Fruit fly (Drosophila melanogaster) whole organism, embryonic: ENCODE data around the gene Muc14A.
A peak's percentile ranks its signal among the peaks of the same experiment; 100 is the strongest.

Experiments
- Atf3 ChIP-seq: fragments of 200-800 bp; sonication (Bioruptor generic); optimal IDR thresholded peaks from 3 replicates; lab custom pipeline; 2016; ENCODE audit warnings: missing biosample characterization, missing genetic modification characterization
- Awh ChIP-seq: fragments of 200-800 bp; sonication (Bioruptor generic); IDR thresholded peaks from 2 replicates; pipeline ENCODE4, ENCODE4 v1.3.6; 2022; ENCODE audit warnings: missing biosample characterization, missing genetic modification characterization
- CG11456 ChIP-seq: fragments of 200-800 bp; sonication (Bioruptor generic); IDR thresholded peaks from 3 replicates; pipeline ENCODE4 v1.3.6; 2022; ENCODE audit warnings: missing biosample characterization, missing genetic modification characterization
- CG12236 ChIP-seq: fragments of 200-800 bp; sonication (Bioruptor generic); optimal IDR thresholded peaks from 2 replicates; lab custom pipeline; 2016; ENCODE audit warnings: missing biosample characterization, missing genetic modification characterization
- CG14441 ChIP-seq: fragments of 200-800 bp; sonication (Bioruptor generic); IDR thresholded peaks from 2 replicates; pipeline ENCODE4 v1.3.6; 2022; ENCODE audit warnings: missing biosample characterization, missing genetic modification characterization
- CG1603 ChIP-seq: fragments of 200-800 bp; sonication (Bioruptor generic); optimal IDR thresholded peaks from 2 replicates; lab custom pipeline; 2019; ENCODE audit warnings: missing biosample characterization, mild to moderate bottlenecking, missing genetic modification characterization, moderate library complexity
- CG17361 ChIP-seq: fragments of 200-800 bp; sonication (Bioruptor generic); IDR thresholded peaks from 3 replicates; pipeline ENCODE4 v1.3.6; 2022; ENCODE audit warnings: missing biosample characterization, missing genetic modification characterization
- CG18011 ChIP-seq: fragments of 200-800 bp; sonication (Bioruptor generic); optimal IDR thresholded peaks from 2 replicates; lab custom pipeline; 2017; ENCODE audit warnings: missing biosample characterization, missing genetic modification characterization, mild to moderate bottlenecking, moderate library complexity, missing genotype
- CG1832 ChIP-seq: fragments of 200-800 bp; sonication (Bioruptor generic); optimal IDR thresholded peaks from 2 replicates; lab custom pipeline; 2017; ENCODE audit warnings: missing biosample characterization, mild to moderate bottlenecking, missing genetic modification characterization, inconsistent platforms
- CG30020 ChIP-seq: fragments of 200-800 bp; optimal IDR thresholded peaks from 2 replicates; lab custom pipeline; 2019; ENCODE audit warnings: missing biosample characterization, mild to moderate bottlenecking, missing genetic modification characterization, moderate library complexity
- CG3163 ChIP-seq: fragments of 200-800 bp; sonication (Bioruptor generic); optimal IDR thresholded peaks from 3 replicates; lab custom pipeline; 2016; ENCODE audit warnings: missing biosample characterization, missing genetic modification characterization
- CG34224 ChIP-seq: fragments of 200-800 bp; sonication (Bioruptor generic); IDR thresholded peaks from 3 replicates; pipeline ENCODE4 v1.3.6; 2022; ENCODE audit warnings: missing biosample characterization, missing genetic modification characterization; ENCODE audit not compliant: partially characterized antibody
- CG8765 ChIP-seq: fragments of 200-800 bp; sonication (Bioruptor generic); IDR thresholded peaks from 2 replicates; pipeline ENCODE4 v1.3.6; 2022; ENCODE audit warnings: missing biosample characterization, missing genetic modification characterization
- CG9215 ChIP-seq: fragments of 200-800 bp; sonication (Bioruptor generic); IDR thresholded peaks from 2 replicates; pipeline ENCODE4 v1.3.6; 2022; ENCODE audit warnings: missing biosample characterization, missing genetic modification characterization
- D19B ChIP-seq: fragments of 200-800 bp; sonication (Bioruptor generic); optimal IDR thresholded peaks from 2 replicates; lab custom pipeline; 2017; ENCODE audit warnings: missing biosample characterization, mild to moderate bottlenecking, missing genetic modification characterization
- Dad ChIP-seq: fragments of 200-800 bp; sonication (Bioruptor generic); optimal IDR thresholded peaks from 3 replicates; lab custom pipeline; 2016; ENCODE audit warnings: missing biosample characterization, missing genetic modification characterization
- Deaf1 ChIP-seq: fragments of 200-800 bp; optimal IDR thresholded peaks from 3 replicates; lab custom pipeline; 2019; ENCODE audit warnings: missing biosample characterization, mild to moderate bottlenecking, missing genetic modification characterization, moderate library complexity
- Dfd ChIP-seq, 2 experiments: fragments of >200 bp; optimal IDR thresholded peaks; 2 replicates each; lab custom pipeline; 2017; ENCODE audit warnings: missing biosample characterization in 2 of 2, missing genetic modification characterization in 2 of 2
- Fer1 ChIP-seq: fragments of 200-800 bp; sonication (Bioruptor generic); optimal IDR thresholded peaks from 2 replicates; lab custom pipeline; 2017; ENCODE audit warnings: missing biosample characterization, mild to moderate bottlenecking, missing genetic modification characterization
- HLH4C ChIP-seq: fragments of 200-800 bp; sonication (Bioruptor generic); IDR thresholded peaks from 3 replicates; pipeline ENCODE4 v1.3.6; 2022; ENCODE audit warnings: missing biosample characterization, missing genetic modification characterization; ENCODE audit not compliant: partially characterized antibody
- Lim3 ChIP-seq: fragments of 200-800 bp; sonication (Bioruptor generic); IDR thresholded peaks from 2 replicates; pipeline ENCODE4 v1.3.6; 2022; ENCODE audit warnings: missing biosample characterization, missing genetic modification characterization
- Sox100B ChIP-seq: fragments of 200-800 bp; sonication (Bioruptor generic); optimal IDR thresholded peaks from 3 replicates; lab custom pipeline; 2018; ENCODE audit warnings: missing biosample characterization, mild to moderate bottlenecking, missing genetic modification characterization
- Usf ChIP-seq: fragments of 200-800 bp; sonication (Bioruptor generic); optimal IDR thresholded peaks from 2 replicates; lab custom pipeline; 2017; ENCODE audit warnings: missing genotype, missing biosample characterization, missing genetic modification characterization
- ac ChIP-seq: fragments of 200-800 bp; sonication (Bioruptor generic); optimal IDR thresholded peaks from 3 replicates; lab custom pipeline; 2017; ENCODE audit warnings: missing biosample characterization, mild to moderate bottlenecking, missing genetic modification characterization
- amos ChIP-seq: fragments of 200-800 bp; sonication (Bioruptor generic); IDR thresholded peaks from 2 replicates; pipeline ENCODE4 v1.3.6; 2022; ENCODE audit warnings: missing biosample characterization, missing genetic modification characterization; ENCODE audit not compliant: partially characterized antibody
- ase ChIP-seq: fragments of 200-800 bp; sonication (Bioruptor generic); IDR thresholded peaks from 3 replicates; pipeline ENCODE4 v1.3.6; 2022; ENCODE audit warnings: missing biosample characterization, missing genetic modification characterization
- ato ChIP-seq: fragments of 200-800 bp; sonication (Bioruptor generic); IDR thresholded peaks from 2 replicates; pipeline ENCODE4 v1.3.6; 2022; ENCODE audit warnings: missing biosample characterization, missing genetic modification characterization; ENCODE audit not compliant: partially characterized antibody
- az2 ChIP-seq: fragments of 200-800 bp; sonication (Bioruptor generic); optimal IDR thresholded peaks from 3 replicates; lab custom pipeline; 2016; ENCODE audit warnings: missing biosample characterization, missing genetic modification characterization
- corto ChIP-seq: fragments of 200-800 bp; sonication (Bioruptor generic); optimal IDR thresholded peaks from 2 replicates; lab custom pipeline; 2016; ENCODE audit warnings: missing biosample characterization, mild to moderate bottlenecking, missing genetic modification characterization, moderate library complexity
- dan ChIP-seq: fragments of 200-800 bp; sonication (Bioruptor generic); IDR thresholded peaks from 2 replicates; pipeline ENCODE4 v1.3.6; 2022; ENCODE audit warnings: missing biosample characterization, missing genetic modification characterization
- disco-r ChIP-seq: fragments of 200-800 bp; sonication (Bioruptor generic); optimal IDR thresholded peaks from 2 replicates; lab custom pipeline; 2016; ENCODE audit warnings: missing biosample characterization, missing genetic modification characterization
- dmrt99B ChIP-seq: fragments of 200-800 bp; sonication (Bioruptor generic); optimal IDR thresholded peaks from 2 replicates; lab custom pipeline; 2018; ENCODE audit warnings: missing biosample characterization, mild to moderate bottlenecking, missing genetic modification characterization, moderate library complexity
- ewg ChIP-seq: fragments of 200-800 bp; sonication (Bioruptor generic); optimal IDR thresholded peaks from 3 replicates; lab custom pipeline; 2017; ENCODE audit warnings: mild to moderate bottlenecking, missing biosample characterization, missing genetic modification reagents, missing genetic modification characterization
- fd102C ChIP-seq: fragments of 200-800 bp; sonication (Bioruptor generic); optimal IDR thresholded peaks from 2 replicates; lab custom pipeline; 2018; ENCODE audit warnings: missing biosample characterization, mild to moderate bottlenecking, missing genetic modification characterization, moderate library complexity
- fd64A ChIP-seq: fragments of 200-800 bp; sonication (Bioruptor generic); optimal IDR thresholded peaks from 3 replicates; lab custom pipeline; 2018; ENCODE audit warnings: missing biosample characterization, mild to moderate bottlenecking, missing genetic modification characterization
- grau ChIP-seq: fragments of 200-800 bp; optimal IDR thresholded peaks from 3 replicates; lab custom pipeline; 2019; ENCODE audit warnings: missing biosample characterization, mild to moderate bottlenecking, missing genetic modification characterization, moderate library complexity
- gro ChIP-seq: fragments of 200-800 bp; sonication (Bioruptor generic); optimal IDR thresholded peaks from 2 replicates; lab custom pipeline; 2016; ENCODE audit warnings: missing biosample characterization, missing genetic modification characterization
- hkb ChIP-seq, 2 experiments: fragments of 200-800 bp in 1 of 2; fragments of >200 bp in 1 of 2; sonication (Bioruptor generic) in 1 of 2; IDR thresholded peaks in 1 of 2; optimal IDR thresholded peaks in 1 of 2; 2 replicates each; pipeline versions ENCODE4 v1.3.6 to Lab custom; 2017 to 2022; ENCODE audit warnings: missing biosample characterization in 1 of 2, missing genetic modification characterization in 1 of 2
- hth ChIP-seq: fragments of >200 bp; optimal IDR thresholded peaks from 2 replicates; lab custom pipeline; 2017; ENCODE audit warnings: inconsistent platforms
- kah ChIP-seq: fragments of 200-800 bp; sonication (Bioruptor generic); optimal IDR thresholded peaks from 2 replicates; lab custom pipeline; 2018; ENCODE audit warnings: missing biosample characterization, mild to moderate bottlenecking, missing genetic modification characterization
- klu ChIP-seq: fragments of 200-800 bp; sonication (Bioruptor generic); IDR thresholded peaks from 2 replicates; pipeline ENCODE4 v1.3.6; 2022; ENCODE audit warnings: missing biosample characterization, missing genetic modification characterization
- lola ChIP-seq, 3 experiments: fragments of >200 bp in 2 of 3; fragments of 200-800 bp in 1 of 3; sonication (Bioruptor generic) in 1 of 3; optimal IDR thresholded peaks; 2 replicates each; lab custom pipeline; 2017 to 2019; ENCODE audit warnings: missing biosample characterization in 3 of 3, missing genetic modification characterization in 3 of 3, mild to moderate bottlenecking in 1 of 3, moderate library complexity in 1 of 3
- luna ChIP-seq: fragments of 200-800 bp; sonication (Bioruptor generic); optimal IDR thresholded peaks from 2 replicates; lab custom pipeline; 2016; ENCODE audit warnings: missing biosample characterization, missing genetic modification characterization
- ranshi ChIP-seq: fragments of 200-800 bp; sonication (Bioruptor generic); IDR thresholded peaks from 2 replicates; pipeline ENCODE4 v1.3.6; 2022; ENCODE audit warnings: missing biosample characterization, missing genetic modification characterization
- rib ChIP-seq: fragments of 200-800 bp; sonication (Bioruptor generic); IDR thresholded peaks from 2 replicates; pipeline ENCODE4 v1.3.6; 2022; ENCODE audit warnings: missing biosample characterization, missing genetic modification characterization
- slbo ChIP-seq: fragments of 200-800 bp; sonication (Bioruptor generic); IDR thresholded peaks from 2 replicates; pipeline ENCODE4 v1.3.6; 2022; ENCODE audit warnings: missing biosample characterization, missing genetic modification characterization
- sug ChIP-seq: fragments of 200-800 bp; optimal IDR thresholded peaks from 2 replicates; lab custom pipeline; 2019; ENCODE audit warnings: missing biosample characterization, mild to moderate bottlenecking, missing genetic modification characterization, moderate library complexity
- tgo ChIP-seq: fragments of 200-800 bp; sonication (Bioruptor generic); IDR thresholded peaks from 3 replicates; pipeline ENCODE4 v1.3.6; 2022; ENCODE audit warnings: missing biosample characterization, missing genetic modification characterization
- toy ChIP-seq: fragments of 200-800 bp; sonication (Bioruptor generic); IDR thresholded peaks from 2 replicates; pipeline ENCODE4 v1.3.6; 2022; ENCODE audit warnings: missing biosample characterization, missing genetic modification characterization

The Muc14A gene

DNA sequence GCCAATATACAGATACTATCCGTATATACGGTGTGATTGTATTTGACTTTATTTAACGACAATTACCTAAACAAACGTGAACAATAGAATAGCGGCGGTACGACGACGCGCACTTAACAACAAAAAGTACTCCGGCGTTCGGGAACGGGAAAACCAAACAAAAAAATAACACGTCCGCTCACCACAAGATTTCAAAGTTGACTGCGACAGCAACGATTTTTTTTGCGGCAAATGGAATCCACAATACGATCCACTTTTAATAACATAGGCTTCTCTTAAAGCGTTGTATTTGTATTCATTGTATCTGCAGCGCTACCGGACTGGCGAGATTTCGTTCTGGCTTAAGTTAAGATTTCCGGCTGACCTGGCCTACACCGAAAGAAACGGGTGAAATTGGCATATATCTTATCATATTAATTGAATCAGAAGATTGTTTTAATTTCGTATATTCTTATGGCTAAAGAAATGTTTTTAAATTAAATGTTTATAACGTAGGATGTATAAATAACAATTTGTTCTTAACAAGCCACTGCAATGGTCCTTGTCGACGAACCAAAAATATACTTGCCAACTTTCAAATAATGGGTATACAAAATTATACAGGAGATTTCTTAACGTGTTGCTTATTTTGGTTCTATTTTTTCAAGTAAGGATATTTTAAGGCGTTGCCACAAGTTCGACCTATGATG lies 96.0 kb downstream of the Muc14A start, which contains the start of the genes CG42353 and CG42354 (continued):
- TF ChIP-seq dmrt99B (tag; lab: Kevin White, UChicago) = peak; percentile 96
- TF ChIP-seq CG14441 = peak; percentile 91
- TF ChIP-seq CG1832 (GFP tag; lab: Kevin White, UChicago) = no peak
- TF ChIP-seq kah (GFP tag; lab: Kevin White, UChicago) = peak; percentile 75
- no peak for TF ChIP-seq CG34224 (GFP tag; lab: Robert Waterston, UW)
- TF ChIP-seq amos (GFP tag; lab: Robert Waterston, UW) = peak; percentile 48; the same call in 1 of the 2 replicates
- TF ChIP-seq ato (GFP tag; lab: Robert Waterston, UW) = 0 out of 2 replicates have a peak, but pooled peaks have one; percentile 63
- peak; percentile 79 for TF ChIP-seq Lim3 (GFP tag; lab: Robert Waterston, UW)
- peak; percentile 46 for TF ChIP-seq gro (GFP tag; lab: Kevin White, UChicago)
- TF ChIP-seq CG3163 = peak; percentile 90
- peak; percentile 67 for TF ChIP-seq Dad (GFP tag; lab: Kevin White, UChicago)
- TF ChIP-seq ase (GFP tag; lab: Robert Waterston, UW) = peak; percentile 88
- peak; percentile 90 for TF ChIP-seq sug
- peak in 1 of 2 experiments; percentile 22 for TF ChIP-seq Dfd (GFP tag; optimal IDR thresholded peaks at IDR 0.05; lab: Kevin White, UChicago)
- TF ChIP-seq D19B = peak; percentile 87
- TF ChIP-seq Atf3 (GFP tag; lab: Kevin White, UChicago) = peak; percentile 91
- peak; percentile 91 for TF ChIP-seq ranshi (GFP tag; lab: Robert Waterston, UW)
- no peak for TF ChIP-seq luna (GFP tag; lab: Kevin White, UChicago)
- peak; percentile 76 for TF ChIP-seq CG30020
- peak; percentile 96 for TF ChIP-seq Sox100B (GFP tag; lab: Kevin White, UChicago)
- TF ChIP-seq az2 = peak; percentile 96
- peak; percentile 96 for TF ChIP-seq grau (tag; lab: Kevin White, UChicago)
- peak; percentile 92 for TF ChIP-seq ewg (GFP tag; lab: Kevin White, UChicago)
- TF ChIP-seq tgo (GFP tag; lab: Robert Waterston, UW) = peak; percentile 94
- peak; percentile 93 for TF ChIP-seq slbo (GFP tag; lab: Robert Waterston, UW)
- peak in 1 of 3 experiments; percentile 98 for TF ChIP-seq lola (GFP tag; optimal IDR thresholded peaks at IDR 0.05; lab: Kevin White, UChicago)
- peak; percentile 91 for TF ChIP-seq ac
- TF ChIP-seq fd102C (GFP tag; lab: Kevin White, UChicago) = peak; percentile 62
- TF ChIP-seq Awh = peak; percentile 90
- peak; percentile 79 for TF ChIP-seq rib (GFP tag; lab: Robert Waterston, UW)
- no peak for TF ChIP-seq HLH4C (GFP tag; lab: Robert Waterston, UW)
- TF ChIP-seq CG9215 (GFP tag; lab: Robert Waterston, UW) = peak; percentile 93
- TF ChIP-seq toy (GFP tag; lab: Robert Waterston, UW) = peak; percentile 85
- TF ChIP-seq hth (lab: Kevin White, UChicago) = no peak
- TF ChIP-seq hkb (optimal IDR thresholded peaks at IDR 0.05; lab: Kevin White, UChicago) = no peak
- peak; percentile 96 for TF ChIP-seq hkb (GFP tag; IDR thresholded peaks at IDR 0.05; lab: Robert Waterston, UW)
- peak; percentile 86 for TF ChIP-seq dan (GFP tag; lab: Robert Waterston, UW)
- TF ChIP-seq Fer1 (GFP tag; lab: Kevin White, UChicago) = peak; percentile 96
- peak; percentile 45 for TF ChIP-seq corto (GFP tag; lab: Kevin White, UChicago)
- TF ChIP-seq CG12236 (GFP tag; lab: Kevin White, UChicago) = peak; percentile 90
- TF ChIP-seq fd64A (GFP tag; lab: Kevin White, UChicago) = peak; percentile 90
- peak; percentile 94 for TF ChIP-seq Usf (GFP tag; lab: Kevin White, UChicago)
- TF ChIP-seq CG1603 (tag; lab: Kevin White, UChicago) = peak; percentile 95
- TF ChIP-seq disco-r (GFP tag; lab: Kevin White, UChicago) = peak; percentile 97
- peak; percentile 81 for TF ChIP-seq CG18011 (GFP tag; lab: Kevin White, UChicago)
- TF ChIP-seq CG17361 (GFP tag; lab: Robert Waterston, UW) = peak; percentile 98
- TF ChIP-seq klu = peak; percentile 90
- TF ChIP-seq CG8765 = peak; percentile 91
- peak; percentile 73 for TF ChIP-seq Deaf1 (tag; lab: Kevin White, UChicago)
- peak; percentile 89 for TF ChIP-seq CG11456 (GFP tag; lab: Robert Waterston, UW)
